Fruit fly (Drosophila melanogaster): ENCODE data around the gene GAA1.

GAA1 gene

dm6 chrX:5879543-5879943 is 6.4 kb upstream of the GAA1 start, which contains the start of the genes Usp30 and CG16721 (continued):
- TF ChIP-seq CG18476 (GFP tag; optimal IDR thresholded peaks at IDR 0.05) (peak; percentile 58), jumu (GFP tag; optimal IDR thresholded peaks at IDR 0.05) (peak; percentile 31), CG14710 (tag; optimal IDR thresholded peaks at IDR 0.05) (peak; percentile 60), Deaf1 (tag; optimal IDR thresholded peaks at IDR 0.05) (no peak), Xrp1 (GFP tag; IDR thresholded peaks at IDR 0.05) (0 out of 2 replicates have a peak, but pooled peaks have one; percentile 32), p53 (GFP tag; optimal IDR thresholded peaks at IDR 0.05) (no peak), CG11560 (tag; IDR thresholded peaks at IDR 0.05) (no peak), D (optimal IDR thresholded peaks at IDR 0.05) (no peak), D (GFP tag; optimal IDR thresholded peaks at IDR 0.05) (no peak), E2f2 (GFP tag; IDR thresholded peaks at IDR 0.05) (peak; percentile 46), dmrt11E (tag; optimal IDR thresholded peaks at IDR 0.05) (peak; percentile 10), oc (tag; optimal IDR thresholded peaks at IDR 0.05) (no peak), gcm (GFP tag; optimal IDR thresholded peaks at IDR 0.05) (peak; percentile 9), Med (GFP tag) (peak; percentile 93), CG2199 (GFP tag; IDR thresholded peaks at IDR 0.05) (no peak), D19B (GFP tag; optimal IDR thresholded peaks at IDR 0.05) (no peak), grau (tag; optimal IDR thresholded peaks at IDR 0.05) (peak; percentile 50), CG16815 (GFP tag; optimal IDR thresholded peaks at IDR 0.05) (no peak), CG32767 (GFP tag; IDR thresholded peaks at IDR 0.05) (no peak), CG11504 (tag; optimal IDR thresholded peaks at IDR 0.05) (no peak), CG3726 (GFP tag; IDR thresholded peaks at IDR 0.05) (no peak), CG10431 (GFP tag; optimal IDR thresholded peaks at IDR 0.05) (no peak), Usf (GFP tag; optimal IDR thresholded peaks at IDR 0.05) (no peak), CG5953 (GFP tag; IDR thresholded peaks at IDR 0.05) (no peak), nerfin-1 (tag; optimal IDR thresholded peaks at IDR 0.05) (peak; percentile 1), Bdp1 (GFP tag; optimal IDR thresholded peaks at IDR 0.05) (peak; percentile 22), CG6654 (GFP tag; optimal IDR thresholded peaks at IDR 0.05) (no peak), CG13424 (tag; optimal IDR thresholded peaks at IDR 0.05) (no peak), CG2120 (GFP tag; optimal IDR thresholded peaks at IDR 0.05) (peak; percentile 82), ham (GFP tag; IDR thresholded peaks at IDR 0.05) (no peak), tup (GFP tag; optimal IDR thresholded peaks at IDR 0.05) (no peak), CG31224 (GFP tag; IDR thresholded peaks at IDR 0.05) (no peak), cg (GFP tag; optimal IDR thresholded peaks at IDR 0.05) (no peak), sd (tag; optimal IDR thresholded peaks at IDR 0.05) (no peak), CG13775 (GFP tag; optimal IDR thresholded peaks at IDR 0.05) (no peak), lmd (GFP tag; IDR thresholded peaks at IDR 0.05) (no peak), Xbp1 (GFP tag; optimal IDR thresholded peaks at IDR 0.05) (peak; percentile 40), CG1024 (GFP tag; IDR thresholded peaks at IDR 0.05) (no peak), ranshi (GFP tag; IDR thresholded peaks at IDR 0.05) (no peak), trem (tag; optimal IDR thresholded peaks at IDR 0.05) (peak; percentile 76), CG12942 (GFP tag; optimal IDR thresholded peaks at IDR 0.05) (peak; percentile 45), H15 (GFP tag; IDR thresholded peaks at IDR 0.05) (no peak), dpn (GFP tag; optimal IDR thresholded peaks at IDR 0.05) (peak; percentile 59 to 66), bigmax (GFP tag; optimal IDR thresholded peaks at IDR 0.05) (no peak), jing (GFP tag; optimal IDR thresholded peaks at IDR 0.05) (no peak), sisA (GFP tag; IDR thresholded peaks at IDR 0.05) (no peak), Aef1 (GFP tag; IDR thresholded peaks at IDR 0.05) (no peak), CG9215 (GFP tag; IDR thresholded peaks at IDR 0.05) (no peak), CG12071 (GFP tag; optimal IDR thresholded peaks at IDR 0.05) (no peak), Asciz (GFP tag; optimal IDR thresholded peaks at IDR 0.05) (no peak), CG12104 (GFP tag; optimal IDR thresholded peaks at IDR 0.05) (no peak), CG12659 (GFP tag; optimal IDR thresholded peaks at IDR 0.05) (peak; percentile 62), zfh2 (GFP tag; optimal IDR thresholded peaks at IDR 0.05) (peak; percentile 76)

All from whole organism, embryonic.